Worm (Caenorhabditis elegans) whole organism, L1 larva: Measurements from ENCODE around the gene lin-26.

Experiments
- C16A3.4 ChIP-seq: fragments of 150-350 bp; optimal IDR thresholded peaks from 2 replicates; lab custom pipeline; 2014; ENCODE audit warnings: missing biosample characterization, missing genetic modification characterization
- C34B4.2 ChIP-seq: sonication (generic microtip); optimal IDR thresholded peaks from 2 replicates; lab custom pipeline; 2017; ENCODE audit warnings: mild to moderate bottlenecking, missing genetic modification characterization, missing compliant biosample characterization
- Y116A8C.19 ChIP-seq: sonication (generic microtip); optimal IDR thresholded peaks from 2 replicates; lab custom pipeline; 2016; ENCODE audit warnings: missing compliant biosample characterization, missing genetic modification characterization, borderline replicate concordance
- aha-1 ChIP-seq: fragments of 150-350 bp; optimal IDR thresholded peaks from 2 replicates; lab custom pipeline; 2014; ENCODE audit warnings: missing biosample characterization, missing genetic modification characterization
- alr-1 ChIP-seq: fragments of 200-800 bp; sonication (Bioruptor generic); optimal IDR thresholded peaks from 2 replicates; lab custom pipeline; 2018; ENCODE audit warnings: borderline replicate concordance, mild to moderate bottlenecking, missing genetic modification characterization, missing compliant biosample characterization
- aly-2 ChIP-seq: fragments of 150-350 bp; optimal IDR thresholded peaks from 2 replicates; lab custom pipeline; 2014; ENCODE audit warnings: missing biosample characterization, missing genetic modification characterization
- ama-1 ChIP-seq: fragments of 150-350 bp; optimal IDR thresholded peaks from 2 replicates; lab custom pipeline; 2014
- blmp-1 ChIP-seq: fragments of 150-350 bp; optimal IDR thresholded peaks from 2 replicates; lab custom pipeline; 2014; ENCODE audit warnings: missing biosample characterization, missing genetic modification characterization
- ceh-8 ChIP-seq: fragments of 200-800 bp; sonication (Bioruptor generic); optimal IDR thresholded peaks from 2 replicates; lab custom pipeline; 2018; ENCODE audit warnings: mild to moderate bottlenecking, missing genetic modification characterization, moderate library complexity, missing compliant biosample characterization
- ceh-88 ChIP-seq: fragments of 200-800 bp; sonication (Bioruptor generic); IDR thresholded peaks from 2 replicates; pipeline ENCODE4 v1.3.6; 2022; ENCODE audit warnings: missing genetic modification characterization, missing compliant biosample characterization
- ceh-90 ChIP-seq: sonication (generic microtip); optimal IDR thresholded peaks from 2 replicates; lab custom pipeline; 2016; ENCODE audit warnings: missing genetic modification characterization, missing compliant biosample characterization
- ces-1 ChIP-seq: fragments of 150-350 bp; optimal IDR thresholded peaks from 2 replicates; lab custom pipeline; 2014; ENCODE audit warnings: missing biosample characterization, missing genetic modification reagents, missing genetic modification characterization
- dpl-1 ChIP-seq, 3 experiments: fragments of 150-350 bp in 2 of 3; sonication (generic microtip) in 1 of 3; optimal IDR thresholded peaks; 2 replicates each; lab custom pipeline; 2014 to 2017; ENCODE audit warnings: missing biosample characterization in 3 of 3, missing genetic modification characterization in 3 of 3, missing genetic modification reagents in 3 of 3
- dsc-1 ChIP-seq: sonication (generic microtip); optimal IDR thresholded peaks from 2 replicates; lab custom pipeline; 2016; ENCODE audit warnings: mild to moderate bottlenecking, missing genetic modification characterization, missing compliant biosample characterization
- efl-3 ChIP-seq: fragments of 200-800 bp; sonication (Bioruptor generic); optimal IDR thresholded peaks from 2 replicates; lab custom pipeline; 2018; ENCODE audit warnings: mild to moderate bottlenecking, missing genetic modification characterization, missing compliant biosample characterization
- egl-13 ChIP-seq: sonication (generic microtip); optimal IDR thresholded peaks from 2 replicates; lab custom pipeline; 2016; ENCODE audit warnings: missing genotype, missing genetic modification reagents, missing genetic modification characterization, missing compliant biosample characterization
- elt-3 ChIP-seq, 6 experiments: fragments of 150-350 bp in 1 of 6; sonication (generic microtip); optimal IDR thresholded peaks; 2 replicates each; lab custom pipeline; 2017 to 2018; ENCODE audit warnings: missing biosample characterization in 6 of 6, missing genetic modification characterization in 6 of 6, inconsistent platforms in 1 of 6
- ets-5 ChIP-seq: fragments of 200-800 bp; sonication (Bioruptor generic); IDR thresholded peaks from 2 replicates; pipeline ENCODE4 v1.3.6; 2022; ENCODE audit warnings: missing genetic modification characterization, missing compliant biosample characterization
- fkh-4 ChIP-seq: sonication (generic microtip); optimal IDR thresholded peaks from 2 replicates; lab custom pipeline; 2016; ENCODE audit warnings: missing compliant biosample characterization, missing genetic modification characterization, borderline replicate concordance
- fkh-8 ChIP-seq: sonication (generic microtip); optimal IDR thresholded peaks from 2 replicates; lab custom pipeline; 2016; ENCODE audit warnings: mild to moderate bottlenecking, missing genetic modification characterization, missing compliant biosample characterization
- fos-1 ChIP-seq: fragments of 150-350 bp; optimal IDR thresholded peaks from 2 replicates; lab custom pipeline; 2014; ENCODE audit warnings: missing biosample characterization, missing genetic modification characterization
- hlh-17 ChIP-seq: fragments of 200-800 bp; sonication (Bioruptor generic); optimal IDR thresholded peaks from 2 replicates; lab custom pipeline; 2018; ENCODE audit warnings: missing genetic modification characterization, mild to moderate bottlenecking, missing compliant biosample characterization, moderate library complexity, borderline replicate concordance
- hlh-4 ChIP-seq: sonication (generic microtip); optimal IDR thresholded peaks from 2 replicates; lab custom pipeline; 2016; ENCODE audit warnings: mild to moderate bottlenecking, missing genetic modification characterization, missing compliant biosample characterization
- irx-1 ChIP-seq: sonication (generic microtip); optimal IDR thresholded peaks from 2 replicates; lab custom pipeline; 2016; ENCODE audit warnings: missing genetic modification characterization, missing compliant biosample characterization
- isw-1 ChIP-seq: fragments of 200-800 bp; sonication (Bioruptor generic); IDR thresholded peaks from 2 replicates; pipeline ENCODE4 v1.3.6; 2022; ENCODE audit warnings: missing genetic modification characterization, missing compliant biosample characterization
- lin-13 ChIP-seq: fragments of 150-350 bp; optimal IDR thresholded peaks from 2 replicates; lab custom pipeline; 2014; ENCODE audit warnings: missing biosample characterization, missing genetic modification reagents, missing genetic modification characterization
- lin-14 ChIP-seq: fragments of 200-800 bp; sonication (Bioruptor generic); optimal IDR thresholded peaks from 2 replicates; lab custom pipeline; 2018; ENCODE audit warnings: mild to moderate bottlenecking, missing genetic modification characterization, moderate library complexity, missing compliant biosample characterization
- lin-15B ChIP-seq: fragments of 150-350 bp; sonication (generic microtip); optimal IDR thresholded peaks from 3 replicates; lab custom pipeline; 2014; ENCODE audit warnings: missing biosample characterization, missing genetic modification characterization
- lin-35 ChIP-seq, 2 experiments: fragments of 150-350 bp; optimal IDR thresholded peaks; 2 replicates each; lab custom pipeline; 2014; ENCODE audit warnings: missing biosample characterization in 2 of 2, missing genetic modification characterization in 2 of 2, missing genetic modification reagents in 2 of 2
- lin-39 ChIP-seq: fragments of 150-350 bp; optimal IDR thresholded peaks from 2 replicates; lab custom pipeline; 2014; ENCODE audit warnings: missing biosample characterization, missing genetic modification reagents, missing genetic modification characterization
- lsy-2 ChIP-seq, 2 experiments: fragments of 150-350 bp; optimal IDR thresholded peaks; 2 replicates each; lab custom pipeline; 2014; ENCODE audit warnings: missing biosample characterization in 2 of 2, missing genetic modification characterization in 2 of 2
- mef-2 ChIP-seq: fragments of 150-350 bp; optimal IDR thresholded peaks from 2 replicates; lab custom pipeline; 2014; ENCODE audit warnings: missing biosample characterization, missing genetic modification characterization
- mep-1 ChIP-seq: fragments of 150-350 bp; optimal IDR thresholded peaks from 2 replicates; lab custom pipeline; 2014; ENCODE audit warnings: missing biosample characterization, missing genetic modification characterization
- nhr-11 ChIP-seq: fragments of 150-350 bp; optimal IDR thresholded peaks from 2 replicates; lab custom pipeline; 2014; ENCODE audit warnings: missing biosample characterization, missing genetic modification characterization
- nhr-19 ChIP-seq: fragments of 200-800 bp; sonication (Bioruptor generic); conservative IDR thresholded peaks from 2 replicates; pipeline ENCODE4 v1.3.6; 2022; ENCODE audit warnings: missing genetic modification characterization, missing compliant biosample characterization
- nhr-237 ChIP-seq: fragments of 150-350 bp; optimal IDR thresholded peaks from 2 replicates; lab custom pipeline; 2014; ENCODE audit warnings: missing biosample characterization, missing genetic modification characterization
- nhr-76 ChIP-seq: sonication (generic microtip); optimal IDR thresholded peaks from 2 replicates; lab custom pipeline; 2017; ENCODE audit warnings: missing biosample characterization, missing genetic modification characterization
- nhr-84 ChIP-seq: sonication (generic microtip); optimal IDR thresholded peaks from 2 replicates; lab custom pipeline; 2017; ENCODE audit warnings: missing biosample characterization, missing genetic modification characterization
- nhr-90 ChIP-seq: sonication (generic microtip); optimal IDR thresholded peaks from 2 replicates; lab custom pipeline; 2016; ENCODE audit warnings: mild to moderate bottlenecking, missing genetic modification characterization, missing compliant biosample characterization; ENCODE audit not compliant: poor library complexity
- pag-3 ChIP-seq: sonication (generic microtip); optimal IDR thresholded peaks from 2 replicates; lab custom pipeline; 2017; ENCODE audit warnings: missing genetic modification characterization, mild to moderate bottlenecking, missing compliant biosample characterization, antibody characterized with exemption, borderline replicate concordance; ENCODE audit not compliant: insufficient read depth
- snpc-4 ChIP-seq: fragments of 150-350 bp; optimal IDR thresholded peaks from 2 replicates; lab custom pipeline; 2014; ENCODE audit warnings: missing biosample characterization, missing genetic modification characterization
- snu-23 ChIP-seq: sonication (generic microtip); optimal IDR thresholded peaks from 2 replicates; lab custom pipeline; 2016; ENCODE audit warnings: missing genetic modification characterization, missing compliant biosample characterization
- sox-4 ChIP-seq: sonication (generic microtip); optimal IDR thresholded peaks from 2 replicates; lab custom pipeline; 2016; ENCODE audit warnings: missing genetic modification characterization, missing compliant biosample characterization
- sptf-1 ChIP-seq: fragments of 150-350 bp; optimal IDR thresholded peaks from 2 replicates; lab custom pipeline; 2014; ENCODE audit warnings: missing biosample characterization, missing genetic modification characterization
- sup-37 ChIP-seq: fragments of 200-800 bp; sonication (Bioruptor generic); optimal IDR thresholded peaks from 2 replicates; lab custom pipeline; 2018; ENCODE audit warnings: mild to moderate bottlenecking, missing genetic modification characterization, missing compliant biosample characterization
- swsn-7 ChIP-seq: sonication (generic microtip); optimal IDR thresholded peaks from 2 replicates; lab custom pipeline; 2016; ENCODE audit warnings: missing genetic modification characterization, missing compliant biosample characterization
- tbx-2 ChIP-seq: sonication (generic microtip); optimal IDR thresholded peaks from 2 replicates; lab custom pipeline; 2016; ENCODE audit warnings: missing genetic modification characterization, missing compliant biosample characterization
- unc-30 ChIP-seq: sonication (generic microtip); optimal IDR thresholded peaks from 2 replicates; lab custom pipeline; 2017; ENCODE audit warnings: missing biosample characterization, missing genetic modification characterization
- unc-62 ChIP-seq: fragments of 150-350 bp; optimal IDR thresholded peaks from 2 replicates; lab custom pipeline; 2014; ENCODE audit warnings: missing biosample characterization, missing genetic modification reagents, missing genetic modification characterization
- ztf-11 ChIP-seq, 2 experiments: sonication (generic microtip); optimal IDR thresholded peaks; 2 replicates each; lab custom pipeline; 2016 to 2017; ENCODE audit warnings: missing genetic modification characterization in 2 of 2, missing biosample characterization in 1 of 2, missing compliant biosample characterization in 1 of 2

The lin-26 gene

DNA sequence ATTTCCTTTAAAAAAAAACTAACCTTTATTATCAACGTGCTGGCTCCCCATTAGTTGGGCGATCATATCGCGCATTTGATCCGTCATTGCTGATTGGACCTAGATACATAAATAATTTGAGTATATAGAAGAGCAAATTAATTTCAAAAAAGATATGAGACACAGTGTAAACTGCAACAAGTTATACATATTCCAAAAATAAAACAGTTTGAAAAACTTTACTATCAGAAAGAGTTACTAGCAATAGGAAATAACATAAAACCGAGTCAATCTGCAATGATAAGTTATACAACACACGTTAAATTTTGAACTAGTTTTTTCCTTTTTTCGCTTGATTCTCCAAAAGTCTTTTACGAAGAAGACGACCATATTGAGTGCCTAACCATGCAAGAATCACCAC lies 25.4 kb downstream of the lin-26 start, which contains the start of gene luc-7L:
luc-7L (minus strand) TSS at position 101 of the 400 bp plus-strand sequence.
- no peak for TF ChIP-seq ceh-90
- TF ChIP-seq nhr-11 (tag; lab: Kevin White, UChicago), result no peak
- TF ChIP-seq sox-4 (tag; lab: Kevin White, UChicago), result no peak
- no peak for TF ChIP-seq hlh-4 (tag; lab: Kevin White, UChicago)
- TF ChIP-seq Y116A8C.19 (tag; lab: Kevin White, UChicago), result no peak
- no peak for TF ChIP-seq lsy-2 (tag; optimal IDR thresholded peaks at IDR 0.05; lab: Kevin White, UChicago)
- TF ChIP-seq blmp-1 (tag; lab: Kevin White, UChicago), result no peak
- no peak for TF ChIP-seq aly-2 (tag; lab: Kevin White, UChicago)
- no peak for TF ChIP-seq sup-37
- TF ChIP-seq tbx-2 (tag; lab: Kevin White, UChicago), result no peak
- no peak for TF ChIP-seq snu-23 (GFP tag; lab: Kevin White, UChicago)

DNA sequence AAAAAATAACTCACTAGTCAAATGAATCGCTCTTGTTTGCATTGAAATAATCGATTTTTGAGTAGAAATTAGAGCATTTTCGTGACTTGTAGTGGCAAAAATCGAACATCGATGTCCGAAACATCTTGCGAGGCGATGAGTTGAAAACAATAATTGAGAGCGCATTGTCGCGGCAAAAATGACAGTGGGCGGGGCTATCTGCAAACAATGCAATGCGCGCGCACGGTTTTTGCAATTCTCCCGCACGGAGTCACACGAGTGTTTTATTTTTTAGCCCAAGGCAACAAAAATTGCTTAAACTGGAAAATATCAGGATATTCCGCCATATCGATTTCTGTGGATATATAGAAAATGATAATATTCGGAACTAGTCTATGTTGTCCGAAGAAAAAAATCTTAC lies 26.5 kb downstream of the lin-26 start, which contains the start of gene B0495.9:
B0495.9 (minus strand) TSS at position 171 of the 400 bp plus-strand sequence.
- no peak for TF ChIP-seq mef-2
- TF ChIP-seq aly-2 (tag; lab: Kevin White, UChicago), result no peak
- TF ChIP-seq sup-37, result no peak
- no peak for TF ChIP-seq lin-15B (tag; lab: Kevin White, UChicago)
- TF ChIP-seq nhr-90 (tag; lab: Kevin White, UChicago), result peak; percentile 47
- no peak for TF ChIP-seq C34B4.2
- no peak for TF ChIP-seq ceh-8 (GFP tag; lab: Kevin White, UChicago)
- TF ChIP-seq blmp-1 (tag; lab: Kevin White, UChicago), result peak; percentile 3
- TF ChIP-seq ztf-11 (tag; optimal IDR thresholded peaks at IDR 0.05; lab: Kevin White, UChicago), result peak in 1 of 2 experiments; percentile 55
- no peak for TF ChIP-seq nhr-237 (tag; lab: Kevin White, UChicago)
- no peak for TF ChIP-seq ceh-88
- TF ChIP-seq unc-30 (tag; lab: Kevin White, UChicago), result no peak
- TF ChIP-seq Y116A8C.19 (tag; lab: Kevin White, UChicago), result no peak
- TF ChIP-seq nhr-19 (GFP tag; lab: Robert Waterston, UW), result peak; percentile 48
- no peak for TF ChIP-seq sptf-1 (tag; lab: Kevin White, UChicago)
- peak; percentile 42 to 54 (median 52) for TF ChIP-seq dpl-1 (GFP tag; optimal IDR thresholded peaks at IDR 0.05; lab: Kevin White, UChicago)
- peak; percentile 31 for TF ChIP-seq lin-39 (tag; lab: Kevin White, UChicago)
- no peak for TF ChIP-seq unc-62 (GFP tag; lab: Kevin White, UChicago)
- TF ChIP-seq aha-1 (tag; lab: Kevin White, UChicago), result no peak
- TF ChIP-seq nhr-76, result peak; percentile 19
- no peak for TF ChIP-seq fkh-4 (tag; lab: Kevin White, UChicago)
- TF ChIP-seq ets-5 (GFP tag; lab: Robert Waterston, UW), result no peak
- TF ChIP-seq swsn-7 (tag; lab: Kevin White, UChicago), result peak; percentile 50
- TF ChIP-seq hlh-17 (GFP tag; lab: Kevin White, UChicago), result no peak
- no peak for TF ChIP-seq nhr-84
- TF ChIP-seq alr-1 (tag; lab: Kevin White, UChicago), result no peak
- TF ChIP-seq isw-1, result peak; percentile 31; the same call in 1 of the 2 replicates
- peak; percentile 23 for TF ChIP-seq snpc-4 (tag; lab: Kevin White, UChicago)
- TF ChIP-seq elt-3 (tag; optimal IDR thresholded peaks at IDR 0.05; lab: Kevin White, UChicago), result peak in 1 of 6 experiments; percentile 14
- peak; percentile 42 for TF ChIP-seq lin-14 (GFP tag; lab: Kevin White, UChicago)
- TF ChIP-seq egl-13 (tag; lab: Kevin White, UChicago), result no peak
- peak; percentile 68 for TF ChIP-seq snu-23 (GFP tag; lab: Kevin White, UChicago)
- peak; percentile 38 for TF ChIP-seq C16A3.4 (tag; lab: Kevin White, UChicago)
- no peak for TF ChIP-seq fos-1
- no peak for TF ChIP-seq ces-1 (GFP tag; lab: Kevin White, UChicago)
- TF ChIP-seq ama-1 (lab: Kevin White, UChicago), result no peak
- TF ChIP-seq pag-3, result no peak
- TF ChIP-seq sox-4 (tag; lab: Kevin White, UChicago), result no peak
- TF ChIP-seq hlh-4 (tag; lab: Kevin White, UChicago), result no peak
- TF ChIP-seq irx-1, result peak; percentile 34
- no peak for TF ChIP-seq lin-13 (GFP tag; lab: Kevin White, UChicago)
- no peak for TF ChIP-seq mep-1
- TF ChIP-seq lin-35 (GFP tag; optimal IDR thresholded peaks at IDR 0.05; lab: Kevin White, UChicago), result peak; percentile 22 to 52
- peak; percentile 50 for TF ChIP-seq dsc-1 (tag; lab: Kevin White, UChicago)
- TF ChIP-seq efl-3, result no peak
- no peak for TF ChIP-seq fkh-8 (tag; lab: Kevin White, UChicago)
